Fruit fly (Drosophila melanogaster) ovary, adult (tissue): ENCODE measurements around the gene Tpc1.

Experiments used
- CG17801 ChIP-seq: fragments of 200-800 bp; optimal IDR thresholded peaks from 2 replicates; lab custom pipeline; 2019; ENCODE audit warnings: missing biosample characterization, mild to moderate bottlenecking, missing genetic modification characterization, moderate library complexity; ENCODE audit not compliant: partially characterized antibody

Gene Tpc1

dm6 chr3R:10832526-10833165, 49.3 kb downstream of the Tpc1 start:
- TF ChIP-seq CG17801 (GFP tag; lab: Kevin White, UChicago) = no peak

DNA sequence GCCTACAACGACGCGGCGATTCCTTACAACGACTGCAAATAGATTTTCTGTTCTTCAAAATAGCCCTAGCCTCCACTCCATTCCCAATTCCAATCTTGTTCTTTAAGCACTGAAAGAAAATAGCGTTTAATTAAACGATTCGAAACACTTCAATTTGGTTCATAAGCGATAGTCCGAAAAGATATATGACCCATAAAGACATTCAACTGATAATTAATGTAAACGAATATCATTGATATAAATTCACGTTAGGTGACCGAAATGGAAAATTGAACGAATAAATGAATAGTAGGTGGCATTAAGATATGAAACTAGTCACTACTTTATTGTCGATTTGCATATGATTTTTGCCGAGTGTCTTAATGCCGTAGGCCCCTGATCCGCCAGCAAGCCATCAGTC, 52.2 kb downstream of the Tpc1 start:
- TF ChIP-seq CG17801 (GFP tag; lab: Kevin White, UChicago) = no peak
